Fruit fly (Drosophila melanogaster): ENCODE measurements around the gene CG14435.

Gene CG14435

DNA sequence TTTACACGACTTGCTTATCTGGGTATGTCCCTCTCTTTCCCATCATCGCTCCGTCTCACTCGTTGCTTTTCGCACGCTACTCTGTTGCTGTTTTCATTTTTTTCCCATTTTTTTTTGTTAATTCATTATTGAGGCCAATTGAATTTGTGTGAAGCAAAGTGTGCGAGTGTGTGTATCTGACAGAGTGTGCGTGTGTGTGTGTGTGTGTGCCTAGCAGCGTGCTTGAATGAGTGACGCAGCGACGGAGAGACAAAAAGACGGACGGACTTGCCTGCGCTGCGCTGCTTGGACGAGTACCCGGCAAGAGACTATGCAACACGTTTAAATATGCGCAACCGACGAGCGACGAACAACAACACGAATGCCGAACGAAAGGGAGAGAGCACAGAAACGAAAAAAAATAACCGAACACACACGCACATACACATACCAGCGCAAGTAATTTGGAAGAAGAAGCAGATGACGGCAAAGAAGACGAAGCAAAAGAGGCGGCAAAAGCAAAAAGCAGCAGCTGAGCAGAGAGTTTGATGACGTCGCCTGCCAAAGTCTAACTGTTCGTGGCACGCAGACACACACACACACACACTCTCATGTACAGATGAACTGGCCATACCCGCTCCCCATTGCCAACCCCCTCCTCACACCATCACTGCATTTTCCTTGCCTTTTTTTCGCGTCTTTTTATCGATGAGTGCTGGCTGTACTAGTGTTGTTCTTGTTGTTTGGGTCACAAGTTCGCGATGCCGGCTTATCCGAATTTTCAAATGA is 19.0 kb upstream of the CG14435 start (continued):
- no peak for TF ChIP-seq tin (GFP tag; optimal IDR thresholded peaks at IDR 0.05)
- TF ChIP-seq exex (tag; optimal IDR thresholded peaks at IDR 0.05), result peak; percentile 34
- TF ChIP-seq lola (GFP tag; optimal IDR thresholded peaks at IDR 0.05), result peak in 1 of 3 experiments; percentile 7
- TF ChIP-seq CG10543 (GFP tag; optimal IDR thresholded peaks at IDR 0.05), result peak; percentile 72
- TF ChIP-seq TFAM (GFP tag; optimal IDR thresholded peaks at IDR 0.05), result no peak
- TF ChIP-seq chinmo (GFP tag; IDR thresholded peaks at IDR 0.05; ENCODE audit: partially characterized antibody), result peak; percentile 98
- TF ChIP-seq tap (tag; optimal IDR thresholded peaks at IDR 0.05), result no peak
- TF ChIP-seq crol (GFP tag; IDR thresholded peaks at IDR 0.05), result peak; percentile 53
- TF ChIP-seq CG3163 (GFP tag; optimal IDR thresholded peaks at IDR 0.05), result no peak
- TF ChIP-seq Atf6 (GFP tag; IDR thresholded peaks at IDR 0.05), result 0 out of 2 replicates have a peak, but pooled peaks have one; percentile 28
- TF ChIP-seq abd-A (tag; optimal IDR thresholded peaks at IDR 0.05), result peak; percentile 92
- no peak for TF ChIP-seq CG1603 (tag; optimal IDR thresholded peaks at IDR 0.05)
- TF ChIP-seq CG15479 (GFP tag; optimal IDR thresholded peaks at IDR 0.05), result peak; percentile 78
- TF ChIP-seq luna (GFP tag; optimal IDR thresholded peaks at IDR 0.05), result no peak
- TF ChIP-seq CG34422 (GFP tag; IDR thresholded peaks at IDR 0.05), result no peak
- TF ChIP-seq Mes4 (GFP tag; optimal IDR thresholded peaks at IDR 0.05), result no peak
- peak; percentile 0 for TF ChIP-seq zen (tag; optimal IDR thresholded peaks at IDR 0.05)
- no peak for TF ChIP-seq CG30431 (GFP tag; optimal IDR thresholded peaks at IDR 0.05)
- no peak for TF ChIP-seq Chrac-16 (GFP tag; optimal IDR thresholded peaks at IDR 0.05)
- peak; percentile 49 for TF ChIP-seq mirr (GFP tag; optimal IDR thresholded peaks at IDR 0.05)
- peak; percentile 100 for TF ChIP-seq CG1233 (GFP tag; optimal IDR thresholded peaks at IDR 0.05)
- TF ChIP-seq fd102C (GFP tag; optimal IDR thresholded peaks at IDR 0.05), result no peak
- TF ChIP-seq sqz (GFP tag; optimal IDR thresholded peaks at IDR 0.05), result peak; percentile 98
- TF ChIP-seq CG4707 (GFP tag; optimal IDR thresholded peaks at IDR 0.05), result no peak
- TF ChIP-seq CG4854 (GFP tag; optimal IDR thresholded peaks at IDR 0.05), result no peak
- no peak for TF ChIP-seq E2f1 (GFP tag; IDR thresholded peaks at IDR 0.05)
- TF ChIP-seq CG13894 (tag; optimal IDR thresholded peaks at IDR 0.05), result peak; percentile 70
- peak; percentile 49; the same call in 1 of the 2 replicates for TF ChIP-seq CG10321 (GFP tag; IDR thresholded peaks at IDR 0.05)
- TF ChIP-seq CG3838 (GFP tag; optimal IDR thresholded peaks at IDR 0.05), result peak; percentile 59
- no peak for TF ChIP-seq inv (GFP tag; IDR thresholded peaks at IDR 0.05; ENCODE audit: partially characterized antibody)
- TF ChIP-seq scrt (GFP tag; optimal IDR thresholded peaks at IDR 0.05), result peak; percentile 34
- TF ChIP-seq CG1647 (GFP tag; optimal IDR thresholded peaks at IDR 0.05), result no peak
- TF ChIP-seq gem (tag; optimal IDR thresholded peaks at IDR 0.05), result no peak
- peak; percentile 85 for TF ChIP-seq Adf1 (GFP tag; IDR thresholded peaks at IDR 0.05)
- peak; percentile 50; the same call in 1 of the 2 replicates for TF ChIP-seq CG4360 (GFP tag; IDR thresholded peaks at IDR 0.05)
- TF ChIP-seq corto (GFP tag; optimal IDR thresholded peaks at IDR 0.05), result no peak
- no peak for TF ChIP-seq Doc3 (GFP tag; IDR thresholded peaks at IDR 0.05; ENCODE audit: partially characterized antibody)
- peak; percentile 43; the same call in 1 of the 2 replicates for TF ChIP-seq CG14441 (GFP tag; IDR thresholded peaks at IDR 0.05)
- peak; percentile 71 for TF ChIP-seq sd (tag; optimal IDR thresholded peaks at IDR 0.05)
- peak; percentile 4 for TF ChIP-seq B-H2 (GFP tag; optimal IDR thresholded peaks at IDR 0.05)
- peak; percentile 3 for TF ChIP-seq CG13624 (GFP tag; optimal IDR thresholded peaks at IDR 0.05)
- peak; percentile 45; the same call in 1 of the 2 replicates for TF ChIP-seq vvl (GFP tag; IDR thresholded peaks at IDR 0.05)
- no peak for TF ChIP-seq bbx (GFP tag; IDR thresholded peaks at IDR 0.05; ENCODE audit: partially characterized antibody)
- TF ChIP-seq CG18619 (GFP tag; optimal IDR thresholded peaks at IDR 0.05), result no peak
- TF ChIP-seq hb (GFP tag; IDR thresholded peaks at IDR 0.05; ENCODE audit: partially characterized antibody), result no peak
- 0 out of 3 replicates have a peak, but pooled peaks have one; percentile 51 for TF ChIP-seq CG2199 (GFP tag; IDR thresholded peaks at IDR 0.05)
- TF ChIP-seq Drgx (GFP tag; IDR thresholded peaks at IDR 0.05), result no peak
- TF ChIP-seq Trl (optimal IDR thresholded peaks at IDR 0.05), result peak; percentile 7 to 52
- no peak for TF ChIP-seq Trl (GFP tag; optimal IDR thresholded peaks at IDR 0.05)

All from whole organism, embryonic.